Fruit fly (Drosophila melanogaster) whole organism, embryonic: ENCODE measurements around the gene mof.

Source experiments
- Atf6 ChIP-seq: fragments of 200-800 bp; sonication (Bioruptor generic); IDR thresholded peaks from 2 replicates; pipeline ENCODE4 v1.3.6; 2022; ENCODE audit warnings: missing biosample characterization, missing genetic modification characterization
- CG10321 ChIP-seq: fragments of 200-800 bp; sonication (Bioruptor generic); IDR thresholded peaks from 2 replicates; pipeline ENCODE4 v1.3.6; 2022; ENCODE audit warnings: missing biosample characterization, missing genetic modification characterization
- CG11696 ChIP-seq: fragments of 200-800 bp; sonication (Bioruptor generic); IDR thresholded peaks from 2 replicates; pipeline ENCODE4 v1.3.6; 2022; ENCODE audit warnings: missing biosample characterization, missing genetic modification characterization
- CG1603 ChIP-seq: fragments of 200-800 bp; sonication (Bioruptor generic); optimal IDR thresholded peaks from 2 replicates; lab custom pipeline; 2019; ENCODE audit warnings: missing biosample characterization, mild to moderate bottlenecking, missing genetic modification characterization, moderate library complexity
- CG2678 ChIP-seq: fragments of 200-800 bp; sonication (Bioruptor generic); optimal IDR thresholded peaks from 3 replicates; lab custom pipeline; 2019; ENCODE audit warnings: missing biosample characterization, mild to moderate bottlenecking, missing genetic modification characterization, moderate library complexity
- CG3065 ChIP-seq: fragments of 200-800 bp; sonication (Bioruptor generic); optimal IDR thresholded peaks from 2 replicates; lab custom pipeline; 2016; ENCODE audit warnings: missing biosample characterization, missing genetic modification characterization
- CG32532 ChIP-seq: fragments of 200-800 bp; sonication (Bioruptor generic); IDR thresholded peaks from 2 replicates; pipeline ENCODE4 v1.3.6; 2022; ENCODE audit warnings: missing biosample characterization, missing genetic modification characterization
- CG33557 ChIP-seq: fragments of 200-800 bp; sonication (Bioruptor generic); optimal IDR thresholded peaks from 2 replicates; lab custom pipeline; 2019; ENCODE audit warnings: missing biosample characterization, mild to moderate bottlenecking, missing genetic modification characterization, moderate library complexity
- CG4617 ChIP-seq: fragments of 200-800 bp; sonication (Bioruptor generic); optimal IDR thresholded peaks from 3 replicates; lab custom pipeline; 2016; ENCODE audit warnings: missing biosample characterization, missing genetic modification characterization, borderline replicate concordance
- CG4730 ChIP-seq: fragments of 200-800 bp; sonication (Bioruptor generic); IDR thresholded peaks from 2 replicates; pipeline ENCODE4 v1.3.6; 2022; ENCODE audit warnings: missing biosample characterization, missing genetic modification characterization
- CG5953 ChIP-seq: fragments of 200-800 bp; sonication (Bioruptor generic); IDR thresholded peaks from 2 replicates; pipeline ENCODE4 v1.3.6; 2022; ENCODE audit warnings: missing biosample characterization, missing genetic modification characterization
- CG8359 ChIP-seq: fragments of 200-800 bp; sonication (Bioruptor generic); optimal IDR thresholded peaks from 2 replicates; lab custom pipeline; 2017; ENCODE audit warnings: missing biosample characterization, mild to moderate bottlenecking, missing genetic modification characterization, borderline replicate concordance
- CoRest ChIP-seq: fragments of 200-800 bp; sonication (Bioruptor generic); optimal IDR thresholded peaks from 3 replicates; lab custom pipeline; 2018; ENCODE audit warnings: missing biosample characterization, mild to moderate bottlenecking, missing genetic modification characterization, moderate library complexity
- Elba2 ChIP-seq: fragments of 200-800 bp; sonication (Bioruptor generic); optimal IDR thresholded peaks from 3 replicates; lab custom pipeline; 2016; ENCODE audit warnings: missing biosample characterization, missing genetic modification characterization
- Ets65A ChIP-seq: fragments of 200-800 bp; sonication (Bioruptor generic); peaks from one replicate; lab custom pipeline; 2016; ENCODE audit warnings: missing biosample characterization, missing genetic modification characterization
- Hr51 ChIP-seq, 2 experiments: fragments of 200-800 bp; sonication (Bioruptor generic); optimal IDR thresholded peaks; 2 replicates in 1 of 2; 3 replicates in 1 of 2; lab custom pipeline; 2016 to 2018; ENCODE audit warnings: missing biosample characterization in 2 of 2, missing genetic modification characterization in 2 of 2, mild to moderate bottlenecking in 1 of 2, moderate library complexity in 1 of 2
- Lhr ChIP-seq: fragments of 200-800 bp; sonication (Bioruptor generic); optimal IDR thresholded peaks from 3 replicates; lab custom pipeline; 2017; ENCODE audit warnings: mild to moderate bottlenecking, missing biosample characterization, missing genetic modification reagents, missing genetic modification characterization
- MESR4 ChIP-seq: fragments of 200-800 bp; sonication (Bioruptor generic); optimal IDR thresholded peaks from 2 replicates; lab custom pipeline; 2018; ENCODE audit warnings: missing biosample characterization, mild to moderate bottlenecking, missing genetic modification characterization, moderate library complexity
- MTF-1 ChIP-seq: fragments of 200-800 bp; sonication (Bioruptor generic); optimal IDR thresholded peaks from 2 replicates; lab custom pipeline; 2018; ENCODE audit warnings: missing biosample characterization, mild to moderate bottlenecking, missing genetic modification characterization, borderline replicate concordance
- Mad ChIP-seq: fragments of 200-800 bp; sonication (Bioruptor generic); optimal IDR thresholded peaks from 2 replicates; lab custom pipeline; 2016; ENCODE audit warnings: missing biosample characterization, missing genetic modification characterization
- Mrtf ChIP-seq: fragments of 200-800 bp; sonication (Bioruptor generic); IDR thresholded peaks from 3 replicates; pipeline ENCODE4 v1.3.6; 2022; ENCODE audit warnings: missing biosample characterization, missing genetic modification characterization
- Rx ChIP-seq: fragments of 200-800 bp; sonication (Bioruptor generic); IDR thresholded peaks from 2 replicates; pipeline ENCODE4 v1.3.6; 2022; ENCODE audit warnings: missing biosample characterization, missing genetic modification characterization
- Sin3A ChIP-seq: fragments of >200 bp; optimal IDR thresholded peaks from 2 replicates; lab custom pipeline; 2018
- Sry-δ ChIP-seq: fragments of 200-800 bp; sonication (Bioruptor generic); optimal IDR thresholded peaks from 2 replicates; lab custom pipeline; 2016; ENCODE audit warnings: missing biosample characterization, missing genetic modification characterization
- Stat92E ChIP-seq, 3 experiments: fragments of >200 bp in 2 of 3; fragments of 200-800 bp in 1 of 3; sonication (Bioruptor generic) in 1 of 3; optimal IDR thresholded peaks; 2 replicates each; lab custom pipeline; 2017 to 2019; ENCODE audit warnings: missing biosample characterization in 3 of 3, missing genetic modification characterization in 3 of 3, mild to moderate bottlenecking in 1 of 3, moderate library complexity in 1 of 3
- Trl ChIP-seq, 3 experiments: fragments of >200 bp in 2 of 3; fragments of 200-800 bp in 1 of 3; sonication (Bioruptor generic) in 1 of 3; optimal IDR thresholded peaks; 2 replicates in 1 of 3; 3 replicates in 2 of 3; lab custom pipeline; 2016 to 2017; ENCODE audit warnings: missing biosample characterization in 1 of 3, missing genetic modification characterization in 1 of 3
- abd-A ChIP-seq: fragments of 200-800 bp; sonication (Bioruptor generic); optimal IDR thresholded peaks from 3 replicates; lab custom pipeline; 2019; ENCODE audit warnings: missing biosample characterization, mild to moderate bottlenecking, missing genetic modification characterization, moderate library complexity
- ap ChIP-seq: fragments of 200-800 bp; sonication (Bioruptor generic); IDR thresholded peaks from 2 replicates; pipeline ENCODE4 v1.3.6; 2022; ENCODE audit warnings: missing biosample characterization, missing genetic modification characterization
- ash1 ChIP-seq: fragments of 200-800 bp; sonication (Bioruptor generic); optimal IDR thresholded peaks from 2 replicates; lab custom pipeline; 2018; ENCODE audit warnings: missing biosample characterization, mild to moderate bottlenecking, missing genetic modification characterization
- cg ChIP-seq: fragments of 200-800 bp; sonication (Bioruptor generic); optimal IDR thresholded peaks from 3 replicates; lab custom pipeline; 2019; ENCODE audit warnings: missing biosample characterization, mild to moderate bottlenecking, missing genetic modification characterization, moderate library complexity
- dati ChIP-seq: fragments of 200-800 bp; sonication (Bioruptor generic); IDR thresholded peaks from 2 replicates; pipeline ENCODE4 v1.3.6; 2022; ENCODE audit warnings: missing biosample characterization, missing genetic modification characterization
- disco-r ChIP-seq: fragments of 200-800 bp; sonication (Bioruptor generic); optimal IDR thresholded peaks from 2 replicates; lab custom pipeline; 2016; ENCODE audit warnings: missing biosample characterization, missing genetic modification characterization
- dysf ChIP-seq: fragments of 200-800 bp; sonication (Bioruptor generic); IDR thresholded peaks from 3 replicates; pipeline ENCODE4 v1.3.6; 2022; ENCODE audit warnings: missing biosample characterization, missing genetic modification characterization
- emc ChIP-seq: fragments of 200-800 bp; sonication (Bioruptor generic); optimal IDR thresholded peaks from 2 replicates; lab custom pipeline; 2016; ENCODE audit warnings: missing biosample characterization, missing genetic modification characterization
- ewg ChIP-seq: fragments of 200-800 bp; sonication (Bioruptor generic); optimal IDR thresholded peaks from 3 replicates; lab custom pipeline; 2017; ENCODE audit warnings: mild to moderate bottlenecking, missing biosample characterization, missing genetic modification reagents, missing genetic modification characterization
- ftz-f1 ChIP-seq: fragments of 200-800 bp; sonication (Bioruptor generic); optimal IDR thresholded peaks from 2 replicates; lab custom pipeline; 2016; ENCODE audit warnings: missing biosample characterization, missing genetic modification characterization
- insv ChIP-seq, 2 experiments: fragments of 200-800 bp; sonication (Bioruptor generic); optimal IDR thresholded peaks; 3 replicates each; lab custom pipeline; 2016 to 2018; ENCODE audit warnings: missing biosample characterization in 2 of 2, missing genetic modification characterization in 2 of 2
- lmd ChIP-seq: fragments of 200-800 bp; sonication (Bioruptor generic); IDR thresholded peaks from 2 replicates; pipeline ENCODE4 v1.3.6; 2022; ENCODE audit warnings: missing biosample characterization, missing genetic modification characterization
- mirr ChIP-seq: fragments of 200-800 bp; sonication (Bioruptor generic); optimal IDR thresholded peaks from 3 replicates; lab custom pipeline; 2018; ENCODE audit warnings: missing biosample characterization, mild to moderate bottlenecking, missing genetic modification characterization
- odd ChIP-seq: fragments of 200-800 bp; sonication (Bioruptor generic); optimal IDR thresholded peaks from 2 replicates; lab custom pipeline; 2017; ENCODE audit warnings: missing biosample characterization, mild to moderate bottlenecking, missing genetic modification characterization
- peb ChIP-seq: fragments of 200-800 bp; sonication (Bioruptor generic); IDR thresholded peaks from 2 replicates; pipeline ENCODE4 v1.3.6; 2022; ENCODE audit warnings: missing biosample characterization, missing genetic modification characterization
- pros ChIP-seq: fragments of 200-800 bp; sonication (Bioruptor generic); optimal IDR thresholded peaks from 3 replicates; lab custom pipeline; 2019; ENCODE audit warnings: missing biosample characterization, mild to moderate bottlenecking, missing genetic modification characterization, moderate library complexity
- schlank ChIP-seq: fragments of 200-800 bp; sonication (Bioruptor generic); optimal IDR thresholded peaks from 2 replicates; lab custom pipeline; 2018; ENCODE audit warnings: missing biosample characterization, mild to moderate bottlenecking, missing genetic modification characterization
- sd ChIP-seq: fragments of 200-800 bp; sonication (Bioruptor generic); optimal IDR thresholded peaks from 3 replicates; lab custom pipeline; 2018; ENCODE audit warnings: missing biosample characterization, mild to moderate bottlenecking, missing genetic modification characterization, moderate library complexity
- sens ChIP-seq: fragments of 200-800 bp; sonication (Bioruptor generic); peaks from one replicate; lab custom pipeline; 2016; ENCODE audit warnings: missing biosample characterization, missing genetic modification characterization
- seq ChIP-seq: fragments of 200-800 bp; sonication (Bioruptor generic); IDR thresholded peaks from 2 replicates; pipeline ENCODE4 v1.3.6; 2022; ENCODE audit warnings: missing biosample characterization, missing genetic modification characterization
- slp2 ChIP-seq: fragments of 200-800 bp; sonication (Bioruptor generic); optimal IDR thresholded peaks from 2 replicates; lab custom pipeline; 2016; ENCODE audit warnings: missing biosample characterization, missing genetic modification characterization
- sug ChIP-seq: fragments of 200-800 bp; optimal IDR thresholded peaks from 2 replicates; lab custom pipeline; 2019; ENCODE audit warnings: missing biosample characterization, mild to moderate bottlenecking, missing genetic modification characterization, moderate library complexity
- trem ChIP-seq: fragments of 200-800 bp; optimal IDR thresholded peaks from 3 replicates; lab custom pipeline; 2019; ENCODE audit warnings: missing biosample characterization, mild to moderate bottlenecking, missing genetic modification characterization, moderate library complexity
- trh ChIP-seq: fragments of 200-800 bp; sonication (Bioruptor generic); optimal IDR thresholded peaks from 2 replicates; lab custom pipeline; 2016; ENCODE audit warnings: missing biosample characterization, missing genetic modification characterization
- wek ChIP-seq: fragments of 200-800 bp; sonication (Bioruptor generic); optimal IDR thresholded peaks from 3 replicates; lab custom pipeline; 2018; ENCODE audit warnings: missing biosample characterization, mild to moderate bottlenecking, missing genetic modification characterization, moderate library complexity
- zfh1 ChIP-seq: fragments of 200-800 bp; sonication (Bioruptor generic); IDR thresholded peaks from 3 replicates; pipeline ENCODE4 v1.3.6; 2022; ENCODE audit warnings: missing biosample characterization, missing genetic modification characterization

mof gene

DNA sequence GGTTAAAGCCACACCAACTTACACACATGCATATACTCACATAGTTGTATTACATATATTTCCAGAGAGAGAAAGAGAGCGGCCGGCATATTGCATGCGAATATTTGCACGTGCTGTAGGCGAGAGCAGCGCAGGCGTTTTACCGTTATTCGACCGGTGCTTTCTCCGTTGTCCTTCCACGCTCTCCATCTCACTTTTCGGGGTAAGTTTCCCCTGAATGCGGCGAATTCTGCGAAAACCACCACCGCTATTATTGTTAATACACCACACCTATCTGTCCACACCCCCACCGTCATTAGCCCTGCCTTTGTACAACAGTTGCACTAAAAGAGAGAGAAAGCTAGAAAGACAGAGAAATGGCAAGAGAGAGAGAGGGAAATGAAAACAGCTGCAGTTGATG is 8.9 kb upstream of the mof start:
- TF ChIP-seq ash1 (GFP tag; lab: Kevin White, UChicago) = no peak
- no peak for TF ChIP-seq wek (GFP tag; lab: Kevin White, UChicago)
- no peak for TF ChIP-seq MESR4 (GFP tag; lab: Kevin White, UChicago)
- no peak for TF ChIP-seq dati
- no peak for TF ChIP-seq CG4617
- TF ChIP-seq CG4730 = no peak
- TF ChIP-seq insv (GFP tag; optimal IDR thresholded peaks at IDR 0.05; lab: Kevin White, UChicago) = no peak
- TF ChIP-seq Trl (optimal IDR thresholded peaks at IDR 0.05; lab: Kevin White, UChicago) = peak; percentile 31 to 63
- TF ChIP-seq Trl (GFP tag; optimal IDR thresholded peaks at IDR 0.05; lab: Kevin White, UChicago) = no peak
- no peak for TF ChIP-seq CG10321 (GFP tag; lab: Robert Waterston, UW)
- peak; percentile 46; the same call in 1 of the 2 replicates for TF ChIP-seq seq (GFP tag; lab: Robert Waterston, UW)
- no peak for TF ChIP-seq Rx (GFP tag; lab: Robert Waterston, UW)
- TF ChIP-seq Mrtf = no peak
- no peak for TF ChIP-seq Sry-δ
- TF ChIP-seq sd = no peak
- no peak for TF ChIP-seq mirr (GFP tag; lab: Kevin White, UChicago)
- TF ChIP-seq ewg (GFP tag; lab: Kevin White, UChicago) = peak; percentile 66
- no peak for TF ChIP-seq CG1603 (tag; lab: Kevin White, UChicago)
- TF ChIP-seq Ets65A = no peak
- TF ChIP-seq CG32532 (GFP tag; lab: Robert Waterston, UW) = no peak
- no peak for TF ChIP-seq Stat92E (GFP tag; optimal IDR thresholded peaks at IDR 0.05; lab: Kevin White, UChicago)
- TF ChIP-seq lmd (GFP tag; lab: Robert Waterston, UW) = no peak
- no peak for TF ChIP-seq CG5953 (GFP tag; lab: Robert Waterston, UW)
- no peak for TF ChIP-seq odd
- TF ChIP-seq CG33557 = no peak
- no peak for TF ChIP-seq disco-r (GFP tag; lab: Kevin White, UChicago)
- TF ChIP-seq emc (GFP tag; lab: Kevin White, UChicago) = no peak
- TF ChIP-seq CG8359 = no peak
- peak; percentile 72 for TF ChIP-seq pros
- no peak for TF ChIP-seq Elba2 (GFP tag; lab: Kevin White, UChicago)
- TF ChIP-seq CG2678 (tag; lab: Kevin White, UChicago) = no peak
- no peak for TF ChIP-seq dysf
- no peak for TF ChIP-seq Mad
- TF ChIP-seq sens (GFP tag; lab: Kevin White, UChicago) = no peak
- no peak for TF ChIP-seq schlank (tag; lab: Kevin White, UChicago)
- TF ChIP-seq ap (GFP tag; lab: Robert Waterston, UW) = no peak
- no peak for TF ChIP-seq Sin3A (lab: Kevin White, UChicago)
- TF ChIP-seq Lhr (GFP tag; lab: Kevin White, UChicago) = no peak
- TF ChIP-seq Atf6 = no peak
- no peak for TF ChIP-seq MTF-1
- TF ChIP-seq cg (GFP tag; lab: Kevin White, UChicago) = peak; percentile 23
- no peak for TF ChIP-seq slp2
- peak; percentile 3 for TF ChIP-seq abd-A
- TF ChIP-seq CoRest = no peak
- TF ChIP-seq trem (tag; lab: Kevin White, UChicago) = no peak
- no peak for TF ChIP-seq CG3065 (GFP tag; lab: Kevin White, UChicago)
- no peak for TF ChIP-seq CG11696 (GFP tag; lab: Robert Waterston, UW)
- no peak for TF ChIP-seq trh (GFP tag; lab: Kevin White, UChicago)
- TF ChIP-seq zfh1 = no peak
- TF ChIP-seq ftz-f1 (GFP tag; lab: Kevin White, UChicago) = no peak
- no peak for TF ChIP-seq sug (tag; lab: Kevin White, UChicago)
- no peak for TF ChIP-seq peb (GFP tag; lab: Robert Waterston, UW)
- TF ChIP-seq Hr51 (GFP tag; optimal IDR thresholded peaks at IDR 0.05; lab: Kevin White, UChicago) = no peak
